Fruit fly (Drosophila melanogaster): Measurements from ENCODE around the gene CG5262.

Gene CG5262

DNA sequence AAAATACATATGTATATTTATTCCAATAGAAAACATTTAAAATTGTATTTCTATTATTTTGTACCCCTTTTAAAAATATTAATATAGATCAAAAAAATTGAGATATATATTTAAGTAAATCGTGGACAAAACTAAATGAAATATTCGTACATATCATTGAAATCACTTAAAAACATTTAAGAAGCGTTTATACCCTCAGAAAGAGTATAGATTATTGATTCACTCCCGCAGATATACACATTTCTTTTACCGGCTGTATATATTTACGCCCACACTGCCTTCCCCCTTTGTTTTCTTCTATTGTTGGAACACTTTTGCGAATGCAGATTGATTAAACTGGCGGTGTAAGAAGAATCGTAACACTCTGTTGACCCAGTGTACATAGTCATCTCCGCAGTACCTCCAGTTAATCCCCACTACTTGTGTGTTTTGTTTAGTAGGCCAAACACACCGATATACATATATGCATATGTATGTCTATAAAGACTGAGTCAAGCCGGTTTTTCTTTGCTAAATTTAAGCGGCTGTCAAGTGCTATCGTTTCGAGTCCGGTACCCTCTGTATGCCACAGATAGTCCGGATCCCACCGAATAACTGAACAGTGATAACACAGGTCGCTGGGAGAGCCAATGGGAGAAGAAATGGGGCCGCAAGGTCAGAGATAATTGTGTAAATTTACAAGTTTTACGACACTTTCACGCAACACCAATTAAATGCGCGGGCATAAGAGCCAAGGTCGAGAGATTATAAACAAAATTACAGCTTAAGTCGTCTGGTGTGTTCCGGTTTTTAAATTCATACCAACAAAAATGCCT is 41.4 kb upstream of the CG5262 start:
- no peak for TF ChIP-seq Abd-B (GFP tag; optimal IDR thresholded peaks at IDR 0.05)
- TF ChIP-seq dmrt93B (GFP tag; optimal IDR thresholded peaks at IDR 0.05), result no peak
- TF ChIP-seq CG32264 (GFP tag; optimal IDR thresholded peaks at IDR 0.05), result no peak
- TF ChIP-seq dl (GFP tag; optimal IDR thresholded peaks at IDR 0.05; ENCODE audit: insufficient read depth in 1 of 2, partially characterized antibody in 2 of 2), result no peak
- TF ChIP-seq lola (GFP tag; optimal IDR thresholded peaks at IDR 0.05), result no peak
- TF ChIP-seq fru (GFP tag; optimal IDR thresholded peaks at IDR 0.05), result peak; percentile 48
- TF ChIP-seq pan (optimal IDR thresholded peaks at IDR 0.05), result no peak
- TF ChIP-seq dsf (GFP tag; optimal IDR thresholded peaks at IDR 0.05; ENCODE audit: borderline replicate concordance), result no peak
- no peak for TF ChIP-seq usp (GFP tag; optimal IDR thresholded peaks at IDR 0.05)
- TF ChIP-seq jim (GFP tag; optimal IDR thresholded peaks at IDR 0.05), result no peak
- TF ChIP-seq OdsH (GFP tag; optimal IDR thresholded peaks at IDR 0.05), result peak; percentile 18
- TF ChIP-seq N (GFP tag; optimal IDR thresholded peaks at IDR 0.05), result no peak
- TF ChIP-seq Sp1 (GFP tag; optimal IDR thresholded peaks at IDR 0.05), result peak; percentile 6
- TF ChIP-seq brk (GFP tag; optimal IDR thresholded peaks at IDR 0.05), result peak; percentile 19
- peak; percentile 12 for TF ChIP-seq Hnf4 (GFP tag; optimal IDR thresholded peaks at IDR 0.05)
- TF ChIP-seq sage (GFP tag; optimal IDR thresholded peaks at IDR 0.05), result no peak
- TF ChIP-seq Mio (GFP tag; optimal IDR thresholded peaks at IDR 0.05), result no peak
- peak; percentile 72 for TF ChIP-seq rgr (GFP tag; optimal IDR thresholded peaks at IDR 0.05)
- peak in 1 of 2 experiments; percentile 41 for TF ChIP-seq foxo (GFP tag; optimal IDR thresholded peaks at IDR 0.05)
- TF ChIP-seq h (GFP tag; optimal IDR thresholded peaks at IDR 0.05), result peak; percentile 21
- TF ChIP-seq br (GFP tag; optimal IDR thresholded peaks at IDR 0.05), result peak; percentile 31
- no peak for TF ChIP-seq psq (GFP tag; optimal IDR thresholded peaks at IDR 0.05)
- TF ChIP-seq CG9705 (GFP tag; optimal IDR thresholded peaks at IDR 0.05), result no peak
- TF ChIP-seq Dfd (GFP tag; optimal IDR thresholded peaks at IDR 0.05), result no peak
- TF ChIP-seq sv (GFP tag; optimal IDR thresholded peaks at IDR 0.05), result no peak
- TF ChIP-seq tai (GFP tag; optimal IDR thresholded peaks at IDR 0.05), result peak; percentile 9
- peak; percentile 9 for TF ChIP-seq HLH106 (tag; optimal IDR thresholded peaks at IDR 0.05)
- TF ChIP-seq Hr83 (GFP tag; optimal IDR thresholded peaks at IDR 0.05; ENCODE audit: poor library complexity, severe bottlenecking), result peak; percentile 27
- TF ChIP-seq GATAd (GFP tag; optimal IDR thresholded peaks at IDR 0.05), result no peak
- TF ChIP-seq Vsx2 (GFP tag; optimal IDR thresholded peaks at IDR 0.05; ENCODE audit: partially characterized antibody), result no peak
- TF ChIP-seq Jra (GFP tag; optimal IDR thresholded peaks at IDR 0.05), result no peak
- TF ChIP-seq CrebA (GFP tag; optimal IDR thresholded peaks at IDR 0.05; ENCODE audit: borderline replicate concordance), result no peak
- no peak for TF ChIP-seq Hr78 (GFP tag; optimal IDR thresholded peaks at IDR 0.05)
- TF ChIP-seq ey (GFP tag; optimal IDR thresholded peaks at IDR 0.05), result no peak
- TF ChIP-seq Dif (GFP tag; optimal IDR thresholded peaks at IDR 0.05; ENCODE audit: partially characterized antibody), result no peak
- TF ChIP-seq woc (GFP tag; optimal IDR thresholded peaks at IDR 0.05), result no peak
- TF ChIP-seq Rel (GFP tag; optimal IDR thresholded peaks at IDR 0.05), result no peak
- peak; percentile 38 for TF ChIP-seq Rel (tag; optimal IDR thresholded peaks at IDR 0.05)
- no peak for TF ChIP-seq Myc (optimal IDR thresholded peaks at IDR 0.05)

DNA sequence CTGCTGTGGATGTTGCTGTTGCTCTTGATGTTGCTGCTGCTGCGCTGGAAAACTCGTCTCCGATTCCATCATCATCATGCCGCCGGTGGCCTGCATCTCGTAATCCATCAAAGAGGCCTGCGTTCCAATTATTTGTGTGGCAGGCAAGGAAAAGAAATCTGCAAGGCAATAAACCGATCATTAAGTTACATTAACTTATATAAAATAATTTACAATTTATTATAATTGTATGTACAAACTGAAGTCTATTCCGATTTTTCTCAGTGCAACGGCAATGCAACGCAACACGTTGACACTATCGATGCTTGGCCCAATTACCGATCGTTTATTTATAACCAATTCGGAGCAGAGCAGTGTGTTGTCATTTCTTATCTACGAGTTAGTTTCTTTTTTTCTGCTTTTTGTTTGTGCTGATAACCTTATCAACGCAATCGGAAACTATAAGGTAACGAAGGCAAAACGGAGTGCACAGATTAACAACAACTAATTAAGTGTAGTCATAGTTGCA is 40.8 kb upstream of the CG5262 start:
- TF ChIP-seq foxo (GFP tag; optimal IDR thresholded peaks at IDR 0.05) (no peak), OdsH (GFP tag; optimal IDR thresholded peaks at IDR 0.05) (no peak), fru (GFP tag; optimal IDR thresholded peaks at IDR 0.05) (no peak), Abd-B (GFP tag; optimal IDR thresholded peaks at IDR 0.05) (no peak), Dfd (GFP tag; optimal IDR thresholded peaks at IDR 0.05) (no peak), jim (GFP tag; optimal IDR thresholded peaks at IDR 0.05) (no peak), Hr83 (GFP tag; optimal IDR thresholded peaks at IDR 0.05; ENCODE audit: poor library complexity, severe bottlenecking) (no peak), Vsx2 (GFP tag; optimal IDR thresholded peaks at IDR 0.05; ENCODE audit: partially characterized antibody) (no peak), CG32264 (GFP tag; optimal IDR thresholded peaks at IDR 0.05) (no peak), Mio (GFP tag; optimal IDR thresholded peaks at IDR 0.05) (no peak), Myc (optimal IDR thresholded peaks at IDR 0.05) (no peak), GATAd (GFP tag; optimal IDR thresholded peaks at IDR 0.05) (no peak), HLH106 (tag; optimal IDR thresholded peaks at IDR 0.05) (no peak), CrebA (GFP tag; optimal IDR thresholded peaks at IDR 0.05; ENCODE audit: borderline replicate concordance) (no peak), psq (GFP tag; optimal IDR thresholded peaks at IDR 0.05) (no peak), pan (optimal IDR thresholded peaks at IDR 0.05) (no peak), dsf (GFP tag; optimal IDR thresholded peaks at IDR 0.05; ENCODE audit: borderline replicate concordance) (no peak), sv (GFP tag; optimal IDR thresholded peaks at IDR 0.05) (no peak), Sp1 (GFP tag; optimal IDR thresholded peaks at IDR 0.05) (no peak)

Data from whole organism, wandering third instar larva.